Worm (Caenorhabditis elegans) whole organism, late embryonic: Measurements from ENCODE around the gene C29F9.2.

Experiments used
- C08G9.2 ChIP-seq: sonication (generic microtip); optimal IDR thresholded peaks from 2 replicates; lab custom pipeline; 2016; ENCODE audit warnings: mild to moderate bottlenecking, missing genetic modification characterization, moderate library complexity, missing compliant biosample characterization
- C38D4.7 ChIP-seq: fragments of 200-800 bp; sonication (Bioruptor generic); optimal IDR thresholded peaks from 2 replicates; lab custom pipeline; 2018; ENCODE audit warnings: mild to moderate bottlenecking, missing genetic modification characterization, moderate library complexity, missing compliant biosample characterization
- F13H6.1 ChIP-seq: sonication (generic microtip); optimal IDR thresholded peaks from 2 replicates; lab custom pipeline; 2016; ENCODE audit warnings: missing genetic modification characterization, missing compliant biosample characterization
- K09A11.1 ChIP-seq: sonication (generic microtip); optimal IDR thresholded peaks from 2 replicates; lab custom pipeline; 2017; ENCODE audit warnings: antibody characterized with exemption, mild to moderate bottlenecking, missing genetic modification characterization, missing compliant biosample characterization; ENCODE audit not compliant: insufficient read depth
- ahr-1 ChIP-seq: sonication (generic microtip); optimal IDR thresholded peaks from 2 replicates; lab custom pipeline; 2016; ENCODE audit warnings: missing genetic modification characterization, missing compliant biosample characterization
- ama-1 ChIP-seq: fragments of 150-350 bp; optimal IDR thresholded peaks from 2 replicates; lab custom pipeline; 2014
- ceh-14 ChIP-seq: sonication (generic microtip); optimal IDR thresholded peaks from 2 replicates; lab custom pipeline; 2016; ENCODE audit warnings: missing genotype, missing genetic modification characterization, missing compliant biosample characterization
- ceh-19 ChIP-seq: fragments of 200-800 bp; sonication (Bioruptor generic); optimal IDR thresholded peaks from 2 replicates; lab custom pipeline; 2018; ENCODE audit warnings: mild to moderate bottlenecking, missing genetic modification characterization, missing compliant biosample characterization
- ceh-30 ChIP-seq: fragments of 150-350 bp; optimal IDR thresholded peaks from 2 replicates; lab custom pipeline; 2014; ENCODE audit warnings: missing biosample characterization, missing genetic modification characterization
- ceh-31 ChIP-seq: sonication (generic microtip); optimal IDR thresholded peaks from 2 replicates; lab custom pipeline; 2016; ENCODE audit warnings: missing genetic modification characterization, missing compliant biosample characterization
- ceh-9 ChIP-seq: sonication (generic microtip); optimal IDR thresholded peaks from 2 replicates; lab custom pipeline; 2016; ENCODE audit warnings: mild to moderate bottlenecking, missing genetic modification characterization, inconsistent platforms, missing compliant biosample characterization
- dmd-4 ChIP-seq: sonication (generic microtip); optimal IDR thresholded peaks from 2 replicates; lab custom pipeline; 2016; ENCODE audit warnings: borderline replicate concordance, missing genetic modification characterization, missing compliant biosample characterization
- dve-1 ChIP-seq: sonication (generic microtip); optimal IDR thresholded peaks from 2 replicates; lab custom pipeline; 2017; ENCODE audit warnings: antibody characterized with exemption, mild to moderate bottlenecking, missing genetic modification characterization, missing compliant biosample characterization
- elt-2 ChIP-seq: sonication (generic microtip); optimal IDR thresholded peaks from 2 replicates; lab custom pipeline; 2016; ENCODE audit warnings: missing genetic modification reagents, missing genetic modification characterization, missing compliant biosample characterization
- elt-4 ChIP-seq: sonication (generic microtip); optimal IDR thresholded peaks from 2 replicates; lab custom pipeline; 2016; ENCODE audit warnings: missing genetic modification characterization, missing compliant biosample characterization
- ets-4 ChIP-seq: sonication (generic microtip); optimal IDR thresholded peaks from 2 replicates; lab custom pipeline; 2016; ENCODE audit warnings: missing genetic modification characterization, missing compliant biosample characterization
- fax-1 ChIP-seq: sonication (generic microtip); optimal IDR thresholded peaks from 2 replicates; lab custom pipeline; 2016; ENCODE audit warnings: missing genotype, missing genetic modification characterization, missing compliant biosample characterization
- fkh-6 ChIP-seq: sonication (generic microtip); optimal IDR thresholded peaks from 2 replicates; lab custom pipeline; 2016; ENCODE audit warnings: missing genetic modification characterization, missing compliant biosample characterization
- gmeb-2 ChIP-seq: sonication (generic microtip); optimal IDR thresholded peaks from 2 replicates; lab custom pipeline; 2016; ENCODE audit warnings: missing genetic modification characterization, inconsistent platforms, missing compliant biosample characterization
- hlh-13 ChIP-seq: fragments of 200-800 bp; sonication (Bioruptor generic); optimal IDR thresholded peaks from 2 replicates; lab custom pipeline; 2018; ENCODE audit warnings: mild to moderate bottlenecking, missing genetic modification characterization, missing compliant biosample characterization
- hlh-15 ChIP-seq: sonication (generic microtip); optimal IDR thresholded peaks from 2 replicates; lab custom pipeline; 2016; ENCODE audit warnings: missing genetic modification characterization, missing compliant biosample characterization
- hlh-30 ChIP-seq: sonication (generic microtip); optimal IDR thresholded peaks from 2 replicates; lab custom pipeline; 2017; ENCODE audit warnings: antibody characterized with exemption, missing genetic modification characterization, missing compliant biosample characterization; ENCODE audit not compliant: insufficient read depth
- hlh-6 ChIP-seq: sonication (generic microtip); optimal IDR thresholded peaks from 2 replicates; lab custom pipeline; 2016; ENCODE audit warnings: missing genotype, missing genetic modification characterization, missing compliant biosample characterization
- hlh-8 ChIP-seq: sonication (generic microtip); optimal IDR thresholded peaks from 2 replicates; lab custom pipeline; 2016; ENCODE audit warnings: missing genotype, missing genetic modification characterization, missing compliant biosample characterization
- mec-3 ChIP-seq: sonication (generic microtip); optimal IDR thresholded peaks from 2 replicates; lab custom pipeline; 2016; ENCODE audit warnings: borderline replicate concordance, missing genetic modification characterization, missing compliant biosample characterization
- nhr-232 ChIP-seq: sonication (generic microtip); optimal IDR thresholded peaks from 2 replicates; lab custom pipeline; 2016; ENCODE audit warnings: missing genetic modification characterization, missing compliant biosample characterization
- npax-4 ChIP-seq: sonication (generic microtip); optimal IDR thresholded peaks from 2 replicates; lab custom pipeline; 2016; ENCODE audit warnings: missing genetic modification characterization, missing compliant biosample characterization
- odd-2 ChIP-seq: sonication (generic microtip); optimal IDR thresholded peaks from 2 replicates; lab custom pipeline; 2017; ENCODE audit warnings: antibody characterized with exemption, mild to moderate bottlenecking, missing genetic modification characterization, missing compliant biosample characterization
- pag-3 ChIP-seq: sonication (generic microtip); optimal IDR thresholded peaks from 2 replicates; lab custom pipeline; 2016; ENCODE audit warnings: missing compliant biosample characterization, missing genetic modification characterization, borderline replicate concordance
- pat-9 ChIP-seq: fragments of 200-800 bp; sonication (Bioruptor generic); optimal IDR thresholded peaks from 2 replicates; lab custom pipeline; 2018; ENCODE audit warnings: mild to moderate bottlenecking, missing genetic modification characterization, moderate library complexity, missing compliant biosample characterization
- pax-1 ChIP-seq: fragments of 150-350 bp; optimal IDR thresholded peaks from 2 replicates; lab custom pipeline; 2014; ENCODE audit warnings: missing biosample characterization, missing genetic modification characterization
- pha-2 ChIP-seq: sonication (generic microtip); optimal IDR thresholded peaks from 2 replicates; lab custom pipeline; 2017; ENCODE audit warnings: mild to moderate bottlenecking, missing genetic modification characterization, missing compliant biosample characterization
- pha-4 ChIP-seq: fragments of 150-350 bp; optimal IDR thresholded peaks from 2 replicates; lab custom pipeline; 2018; ENCODE audit warnings: missing biosample characterization, missing genetic modification reagents, missing genetic modification characterization
- pqm-1 ChIP-seq: sonication (generic microtip); optimal IDR thresholded peaks from 2 replicates; lab custom pipeline; 2016; ENCODE audit warnings: missing genetic modification characterization, missing compliant biosample characterization
- rnt-1 ChIP-seq: sonication (generic microtip); optimal IDR thresholded peaks from 2 replicates; lab custom pipeline; 2016; ENCODE audit warnings: missing genetic modification characterization, missing compliant biosample characterization
- sdc-2 ChIP-seq: sonication (generic microtip); optimal IDR thresholded peaks from 2 replicates; lab custom pipeline; 2016; ENCODE audit warnings: missing genotype, missing genetic modification characterization, missing compliant biosample characterization
- sox-2 ChIP-seq: fragments of 200-800 bp; sonication (Bioruptor generic); IDR thresholded peaks from 2 replicates; pipeline ENCODE4 v1.3.6; 2022; ENCODE audit warnings: missing genetic modification reagents, missing genetic modification characterization, missing compliant biosample characterization
- syd-9 ChIP-seq: sonication (generic microtip); optimal IDR thresholded peaks from 2 replicates; lab custom pipeline; 2016; ENCODE audit warnings: mild to moderate bottlenecking, missing genetic modification characterization, moderate library complexity, missing compliant biosample characterization
- tbx-2 ChIP-seq: sonication (generic microtip); optimal IDR thresholded peaks from 2 replicates; lab custom pipeline; 2016; ENCODE audit warnings: missing genetic modification characterization, missing compliant biosample characterization
- ttx-3 ChIP-seq: sonication (generic microtip); optimal IDR thresholded peaks from 2 replicates; lab custom pipeline; 2016; ENCODE audit warnings: missing genetic modification reagents, missing genetic modification characterization, missing compliant biosample characterization
- unc-3 ChIP-seq, 2 experiments: fragments of 200-800 bp in 1 of 2; sonication (Bioruptor generic) in 1 of 2; sonication (generic microtip) in 1 of 2; conservative IDR thresholded peaks in 1 of 2; optimal IDR thresholded peaks in 1 of 2; 2 replicates each; pipeline versions ENCODE4 v1.3.6 to Lab custom; 2016 to 2022; ENCODE audit warnings: missing compliant biosample characterization in 2 of 2, missing genetic modification characterization in 2 of 2, missing genetic modification reagents in 1 of 2
- unc-42 ChIP-seq: sonication (generic microtip); optimal IDR thresholded peaks from 2 replicates; lab custom pipeline; 2016; ENCODE audit warnings: missing genotype, missing genetic modification characterization, missing compliant biosample characterization
- zip-5 ChIP-seq: sonication (generic microtip); optimal IDR thresholded peaks from 2 replicates; lab custom pipeline; 2016; ENCODE audit warnings: missing genetic modification characterization, missing compliant biosample characterization

The C29F9.2 gene

DNA sequence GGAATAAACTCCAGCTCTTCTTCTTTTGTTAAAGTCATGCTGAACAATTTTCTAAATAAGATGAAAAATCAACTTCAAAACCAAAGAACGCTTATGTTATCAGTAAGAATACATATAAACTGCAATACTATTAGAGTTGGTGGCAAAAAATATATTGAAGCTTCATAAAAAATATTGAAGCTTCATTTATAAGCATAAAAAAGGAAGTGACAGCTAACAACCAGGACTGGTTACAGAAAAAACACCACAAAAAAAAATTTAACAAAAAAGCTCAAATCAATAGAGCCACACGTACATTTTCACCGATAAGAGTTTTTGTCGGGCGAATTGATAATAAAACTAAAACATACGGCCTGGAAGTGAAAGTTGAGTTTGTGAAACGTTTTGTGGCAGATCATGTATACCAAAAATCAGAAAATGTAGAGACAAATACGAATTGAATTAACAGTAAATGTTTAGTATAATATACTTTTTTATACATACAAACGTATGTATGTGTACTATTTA is 16.9 kb downstream of the C29F9.2 start, which contains the start of gene sqst-5:
Gene sqst-5, minus strand, starts transcription at position 51 of the 507 bp plus-strand sequence.
- TF ChIP-seq C08G9.2 (tag; lab: Kevin White, UChicago), result no peak
- TF ChIP-seq pat-9 (tag; lab: Kevin White, UChicago), result no peak
- TF ChIP-seq ceh-19, result no peak
- no peak for TF ChIP-seq dve-1 (tag; lab: Kevin White, UChicago)
- TF ChIP-seq pax-1 (tag; lab: Kevin White, UChicago), result no peak
- TF ChIP-seq elt-2 (tag; lab: Kevin White, UChicago), result no peak
- no peak for TF ChIP-seq gmeb-2
- no peak for TF ChIP-seq hlh-13 (GFP tag; lab: Kevin White, UChicago)
- TF ChIP-seq ceh-9 (tag; lab: Kevin White, UChicago), result no peak
- TF ChIP-seq ceh-31, result no peak
- no peak for TF ChIP-seq fkh-6 (tag; lab: Kevin White, UChicago)
- no peak for TF ChIP-seq pha-2 (tag; lab: Kevin White, UChicago)
- no peak for TF ChIP-seq ets-4
- no peak for TF ChIP-seq unc-42
- TF ChIP-seq mec-3 (tag; lab: Kevin White, UChicago), result no peak

DNA sequence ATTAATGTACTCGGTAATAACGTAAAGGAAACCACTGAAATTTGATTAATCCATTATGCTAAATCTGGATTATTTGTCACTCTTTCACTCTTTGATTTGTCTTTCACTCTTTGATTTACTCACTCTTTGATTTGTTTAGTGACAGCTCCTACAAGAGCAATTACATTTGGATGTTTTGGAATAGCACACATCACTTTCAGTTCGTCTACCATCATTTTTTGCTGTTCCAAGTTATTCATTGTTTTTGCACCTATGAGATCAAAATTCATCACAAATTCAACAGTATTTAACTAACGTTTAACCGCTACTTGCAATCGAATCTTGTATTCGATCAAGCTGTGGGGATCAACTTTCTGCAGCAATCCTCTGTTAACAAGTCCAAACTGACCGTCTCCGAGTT is 18.4 kb downstream of the C29F9.2 start:
- no peak for TF ChIP-seq mec-3 (tag; lab: Kevin White, UChicago)
- no peak for TF ChIP-seq zip-5
- no peak for TF ChIP-seq elt-2 (tag; lab: Kevin White, UChicago)
- no peak for TF ChIP-seq pha-4 (tag; lab: Kevin White, UChicago)

DNA sequence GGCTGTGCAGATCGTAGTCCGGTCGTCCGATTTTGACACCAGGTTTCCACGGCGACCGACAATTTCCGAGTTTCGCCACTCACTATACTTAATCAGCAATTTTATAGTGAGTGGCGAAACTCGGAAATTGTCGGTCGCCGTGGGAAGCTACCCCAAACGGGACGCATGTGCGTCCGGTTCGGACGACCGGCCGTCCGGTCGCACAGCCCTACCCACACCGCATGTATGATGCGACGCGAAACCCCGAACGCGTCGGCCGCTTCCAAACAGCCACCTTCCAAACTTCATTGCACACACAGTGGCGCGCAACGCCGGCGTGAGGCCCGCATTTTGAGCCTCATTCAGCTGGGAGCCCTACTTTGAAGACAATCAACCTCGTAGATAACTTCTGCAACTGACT is 20.3 kb downstream of the C29F9.2 start:
- TF ChIP-seq K09A11.1 (tag; lab: Kevin White, UChicago), result no peak
- no peak for TF ChIP-seq dve-1 (tag; lab: Kevin White, UChicago)
- no peak for TF ChIP-seq ceh-9 (tag; lab: Kevin White, UChicago)
- no peak for TF ChIP-seq fax-1 (tag; lab: Kevin White, UChicago)
- no peak for TF ChIP-seq gmeb-2
- no peak for TF ChIP-seq ttx-3
- no peak for TF ChIP-seq F13H6.1
- no peak for TF ChIP-seq npax-4 (tag; lab: Kevin White, UChicago)
- TF ChIP-seq elt-2 (tag; lab: Kevin White, UChicago), result no peak
- no peak for TF ChIP-seq pag-3 (tag; lab: Kevin White, UChicago)
- TF ChIP-seq pha-4 (tag; lab: Kevin White, UChicago), result no peak
- TF ChIP-seq rnt-1 (tag; lab: Kevin White, UChicago), result no peak
- TF ChIP-seq syd-9 (tag; lab: Kevin White, UChicago), result no peak
- TF ChIP-seq sox-2 (GFP tag; lab: Robert Waterston, UW), result no peak
- no peak for TF ChIP-seq ceh-30 (tag; lab: Kevin White, UChicago)
- no peak for TF ChIP-seq nhr-232 (tag; lab: Kevin White, UChicago)
- TF ChIP-seq, all 69 proteins: peak for 0

DNA sequence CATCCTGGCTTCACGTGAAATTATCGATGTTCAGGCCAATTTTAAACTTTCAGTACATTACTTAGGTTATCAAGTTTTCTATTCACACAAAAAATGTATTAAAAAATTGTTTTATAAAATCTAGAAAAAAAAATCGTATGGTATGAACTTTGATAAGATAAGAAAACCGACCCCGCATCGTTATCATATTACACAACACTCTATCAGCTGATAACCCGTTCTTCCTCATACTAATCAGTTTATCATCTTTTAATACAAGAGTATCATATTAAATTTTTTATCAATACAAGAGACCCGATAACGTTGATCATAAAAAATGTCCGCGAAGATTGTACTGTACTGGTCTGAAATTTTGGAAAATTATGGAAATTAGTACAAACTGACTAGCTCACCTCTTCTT is 23.4 kb downstream of the C29F9.2 start:
- TF ChIP-seq ama-1 (lab: Kevin White, UChicago), result no peak
- TF ChIP-seq sdc-2 (tag; lab: Kevin White, UChicago), result no peak
- TF ChIP-seq zip-5, result no peak
- no peak for TF ChIP-seq fkh-6 (tag; lab: Kevin White, UChicago)
- no peak for TF ChIP-seq ttx-3
- TF ChIP-seq pqm-1 (tag; lab: Kevin White, UChicago), result peak; percentile 70
- TF ChIP-seq gmeb-2, result no peak
- TF ChIP-seq elt-4 (tag; lab: Kevin White, UChicago), result no peak
- no peak for TF ChIP-seq tbx-2 (tag; lab: Kevin White, UChicago)
- TF ChIP-seq ahr-1, result no peak
- peak; percentile 100 for TF ChIP-seq elt-2 (tag; lab: Kevin White, UChicago)

DNA sequence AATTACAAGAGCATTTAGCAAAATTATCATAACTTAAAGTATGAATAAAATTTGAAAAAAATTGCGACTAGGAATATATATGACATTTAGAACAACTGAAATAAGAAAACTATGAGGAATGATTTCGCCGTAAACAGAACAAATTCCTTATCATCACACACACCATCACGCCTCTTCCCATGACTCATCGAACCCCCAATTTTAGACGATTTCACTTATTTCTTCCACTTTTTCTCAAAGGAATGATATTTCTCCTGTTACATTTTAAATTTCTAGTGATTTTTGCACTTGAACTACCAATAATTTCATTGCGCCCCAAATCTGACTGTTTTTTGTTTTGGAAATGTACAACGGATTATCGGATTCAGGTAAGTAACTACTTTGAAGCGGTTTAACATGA is 25.9 kb downstream of the C29F9.2 start, which contains the start of the genes zig-13 and ver-1:
Gene zig-13, minus strand, starts transcription at position 101 of the 400 bp plus-strand sequence.
Gene ver-1, plus strand, starts transcription at position 180 of the 400 bp plus-strand sequence.
- TF ChIP-seq gmeb-2 (no peak), dmd-4 (tag; lab: Kevin White, UChicago) (no peak), C38D4.7 (GFP tag; lab: Kevin White, UChicago) (no peak), elt-4 (tag; lab: Kevin White, UChicago) (no peak), rnt-1 (tag; lab: Kevin White, UChicago) (no peak), pat-9 (tag; lab: Kevin White, UChicago) (no peak), ama-1 (lab: Kevin White, UChicago) (no peak), syd-9 (tag; lab: Kevin White, UChicago) (no peak), unc-42 (no peak), ceh-19 (no peak), ceh-14 (tag; lab: Kevin White, UChicago) (no peak), unc-3 (GFP tag; conservative IDR thresholded peaks at IDR 0.05; lab: Robert Waterston, UW) (no peak), unc-3 (tag; optimal IDR thresholded peaks at IDR 0.05; lab: Kevin White, UChicago) (no peak), hlh-8 (no peak), hlh-15 (tag; lab: Kevin White, UChicago) (no peak), odd-2 (tag; lab: Kevin White, UChicago) (no peak), hlh-30 (tag; lab: Kevin White, UChicago) (no peak), hlh-6 (no peak), pax-1 (tag; lab: Kevin White, UChicago) (no peak)
